Worm (Caenorhabditis elegans) whole organism, late embryonic: Measurements from ENCODE around the gene paa-1.

Experiments
- C08G9.2 ChIP-seq: sonication (generic microtip); optimal IDR thresholded peaks from 2 replicates; lab custom pipeline; 2016; ENCODE audit warnings: mild to moderate bottlenecking, missing genetic modification characterization, moderate library complexity, missing compliant biosample characterization
- ahr-1 ChIP-seq: sonication (generic microtip); optimal IDR thresholded peaks from 2 replicates; lab custom pipeline; 2016; ENCODE audit warnings: missing genetic modification characterization, missing compliant biosample characterization
- ceh-14 ChIP-seq: sonication (generic microtip); optimal IDR thresholded peaks from 2 replicates; lab custom pipeline; 2016; ENCODE audit warnings: missing genotype, missing genetic modification characterization, missing compliant biosample characterization
- ceh-18 ChIP-seq: sonication (generic microtip); optimal IDR thresholded peaks from 2 replicates; lab custom pipeline; 2016; ENCODE audit warnings: missing genetic modification characterization, missing compliant biosample characterization
- ceh-24 ChIP-seq: sonication (generic microtip); optimal IDR thresholded peaks from 2 replicates; lab custom pipeline; 2016; ENCODE audit warnings: mild to moderate bottlenecking, missing genetic modification characterization, missing compliant biosample characterization
- ceh-31 ChIP-seq: sonication (generic microtip); optimal IDR thresholded peaks from 2 replicates; lab custom pipeline; 2016; ENCODE audit warnings: missing genetic modification characterization, missing compliant biosample characterization
- ceh-34 ChIP-seq: sonication (generic microtip); optimal IDR thresholded peaks from 2 replicates; lab custom pipeline; 2016; ENCODE audit warnings: mild to moderate bottlenecking, missing genetic modification characterization, missing compliant biosample characterization
- ceh-48 ChIP-seq: sonication (generic microtip); optimal IDR thresholded peaks from 2 replicates; lab custom pipeline; 2016; ENCODE audit warnings: missing genetic modification characterization, inconsistent platforms, missing compliant biosample characterization
- ceh-6 ChIP-seq: fragments of 200-800 bp; sonication (Bioruptor generic); optimal IDR thresholded peaks from 2 replicates; lab custom pipeline; 2018; ENCODE audit warnings: mild to moderate bottlenecking, missing genetic modification characterization, missing compliant biosample characterization
- ceh-9 ChIP-seq: sonication (generic microtip); optimal IDR thresholded peaks from 2 replicates; lab custom pipeline; 2016; ENCODE audit warnings: mild to moderate bottlenecking, missing genetic modification characterization, inconsistent platforms, missing compliant biosample characterization
- elt-2 ChIP-seq: sonication (generic microtip); optimal IDR thresholded peaks from 2 replicates; lab custom pipeline; 2016; ENCODE audit warnings: missing genetic modification reagents, missing genetic modification characterization, missing compliant biosample characterization
- elt-4 ChIP-seq: sonication (generic microtip); optimal IDR thresholded peaks from 2 replicates; lab custom pipeline; 2016; ENCODE audit warnings: missing genetic modification characterization, missing compliant biosample characterization
- ets-4 ChIP-seq: sonication (generic microtip); optimal IDR thresholded peaks from 2 replicates; lab custom pipeline; 2016; ENCODE audit warnings: missing genetic modification characterization, missing compliant biosample characterization
- eyg-1 ChIP-seq: sonication (generic microtip); optimal IDR thresholded peaks from 2 replicates; lab custom pipeline; 2016; ENCODE audit warnings: missing genotype, missing genetic modification characterization, missing compliant biosample characterization
- lim-6 ChIP-seq: sonication (generic microtip); optimal IDR thresholded peaks from 2 replicates; lab custom pipeline; 2016; ENCODE audit warnings: missing genetic modification characterization, missing compliant biosample characterization
- madf-2 ChIP-seq: sonication (generic microtip); optimal IDR thresholded peaks from 2 replicates; lab custom pipeline; 2017; ENCODE audit warnings: missing genetic modification characterization, missing compliant biosample characterization
- nfya-1 ChIP-seq: sonication (generic microtip); optimal IDR thresholded peaks from 2 replicates; lab custom pipeline; 2017; ENCODE audit warnings: missing genetic modification characterization, mild to moderate bottlenecking, missing compliant biosample characterization, antibody characterized with exemption, moderate library complexity
- pax-1 ChIP-seq: fragments of 150-350 bp; optimal IDR thresholded peaks from 2 replicates; lab custom pipeline; 2014; ENCODE audit warnings: missing biosample characterization, missing genetic modification characterization
- pha-2 ChIP-seq: sonication (generic microtip); optimal IDR thresholded peaks from 2 replicates; lab custom pipeline; 2017; ENCODE audit warnings: mild to moderate bottlenecking, missing genetic modification characterization, missing compliant biosample characterization
- pqm-1 ChIP-seq: sonication (generic microtip); optimal IDR thresholded peaks from 2 replicates; lab custom pipeline; 2016; ENCODE audit warnings: missing genetic modification characterization, missing compliant biosample characterization
- rnt-1 ChIP-seq: sonication (generic microtip); optimal IDR thresholded peaks from 2 replicates; lab custom pipeline; 2016; ENCODE audit warnings: missing genetic modification characterization, missing compliant biosample characterization
- sox-4 ChIP-seq: sonication (generic microtip); optimal IDR thresholded peaks from 2 replicates; lab custom pipeline; 2017; ENCODE audit warnings: mild to moderate bottlenecking, missing genetic modification characterization, inconsistent platforms, missing compliant biosample characterization
- syd-9 ChIP-seq: sonication (generic microtip); optimal IDR thresholded peaks from 2 replicates; lab custom pipeline; 2016; ENCODE audit warnings: mild to moderate bottlenecking, missing genetic modification characterization, moderate library complexity, missing compliant biosample characterization
- tbx-2 ChIP-seq: sonication (generic microtip); optimal IDR thresholded peaks from 2 replicates; lab custom pipeline; 2016; ENCODE audit warnings: missing genetic modification characterization, missing compliant biosample characterization
- unc-42 ChIP-seq: sonication (generic microtip); optimal IDR thresholded peaks from 2 replicates; lab custom pipeline; 2016; ENCODE audit warnings: missing genotype, missing genetic modification characterization, missing compliant biosample characterization
- unc-55 ChIP-seq: sonication (generic microtip); optimal IDR thresholded peaks from 2 replicates; lab custom pipeline; 2017; ENCODE audit warnings: missing biosample characterization, missing genetic modification reagents, missing genetic modification characterization
- unc-86 ChIP-seq: sonication (generic microtip); optimal IDR thresholded peaks from 2 replicates; lab custom pipeline; 2016; ENCODE audit warnings: missing genetic modification characterization, missing compliant biosample characterization
- ztf-16 ChIP-seq: sonication (generic microtip); optimal IDR thresholded peaks from 2 replicates; lab custom pipeline; 2017; ENCODE audit warnings: missing genetic modification characterization, missing compliant biosample characterization

The paa-1 gene

DNA sequence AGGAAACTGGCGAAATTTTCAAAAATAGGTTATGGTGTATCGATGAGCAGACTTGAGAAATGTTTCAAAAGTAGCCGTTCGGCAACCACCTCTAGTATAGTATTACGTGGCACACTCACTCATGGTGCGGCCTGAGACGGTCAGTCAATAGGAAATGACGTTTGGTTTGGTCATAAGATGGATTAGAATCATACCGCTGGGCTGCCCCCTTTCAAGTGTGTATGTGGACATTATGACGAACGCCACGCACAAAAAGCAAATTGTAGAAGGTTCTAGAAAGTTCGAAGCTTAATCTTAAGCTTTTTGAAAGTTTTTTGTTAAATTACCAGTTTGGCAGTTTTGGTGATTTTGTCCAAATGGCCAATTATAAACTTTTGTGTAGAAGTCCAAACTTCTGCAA is 26.2 kb upstream of the paa-1 start:
- peak; percentile 80 for TF ChIP-seq pax-1 (tag; lab: Kevin White, UChicago)
- TF ChIP-seq unc-86 (tag; lab: Kevin White, UChicago): no peak

DNA sequence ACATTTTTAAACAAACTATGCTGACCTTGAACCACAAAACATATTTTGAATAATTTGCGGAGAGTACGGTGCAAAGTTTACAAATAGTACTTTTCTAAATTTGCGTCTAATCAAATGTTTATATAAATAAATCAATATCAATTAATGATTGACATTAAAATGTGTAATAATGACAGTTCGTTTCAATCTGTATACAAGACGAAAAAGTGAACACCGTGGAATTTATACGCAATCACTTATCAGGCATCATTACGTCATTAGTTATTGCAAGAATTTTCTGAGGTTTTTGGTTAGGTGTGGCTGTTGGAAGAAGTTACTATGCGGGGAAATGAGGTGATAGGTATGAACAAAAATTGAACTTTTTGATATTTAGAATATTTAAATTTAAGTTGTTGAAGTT is 23.4 kb upstream of the paa-1 start:
- TF ChIP-seq elt-2: no peak
- no peak for TF ChIP-seq rnt-1
- no peak for TF ChIP-seq pha-2 (tag; lab: Kevin White, UChicago)
- TF ChIP-seq elt-4 (tag; lab: Kevin White, UChicago): no peak
- TF ChIP-seq ceh-48 (tag; lab: Kevin White, UChicago): no peak
- no peak for TF ChIP-seq C08G9.2
- no peak for TF ChIP-seq ceh-9
- TF ChIP-seq lim-6: no peak
- no peak for TF ChIP-seq syd-9

DNA sequence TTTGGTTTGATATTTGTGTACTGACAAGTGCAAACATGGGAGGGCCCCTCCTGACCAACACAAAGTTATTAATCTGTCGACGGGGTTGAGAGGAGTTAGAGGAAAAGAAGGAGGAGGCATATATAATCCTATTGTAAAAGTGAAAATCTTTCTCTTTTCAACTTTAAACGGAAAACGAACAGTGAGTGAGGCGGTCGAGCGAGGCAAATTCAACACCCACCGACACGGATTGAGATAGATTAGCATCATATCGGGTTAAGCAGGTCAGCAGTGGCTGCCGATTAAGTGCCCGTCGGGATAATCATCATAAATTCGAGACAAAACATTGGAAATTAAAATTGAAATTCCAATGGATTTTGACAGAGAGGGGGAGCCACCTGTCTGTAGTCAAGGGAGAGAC is 14.2 kb upstream of the paa-1 start:
- TF ChIP-seq pax-1 (tag; lab: Kevin White, UChicago) (no peak), tbx-2 (tag; lab: Kevin White, UChicago) (peak; percentile 11), ets-4 (no peak)

DNA sequence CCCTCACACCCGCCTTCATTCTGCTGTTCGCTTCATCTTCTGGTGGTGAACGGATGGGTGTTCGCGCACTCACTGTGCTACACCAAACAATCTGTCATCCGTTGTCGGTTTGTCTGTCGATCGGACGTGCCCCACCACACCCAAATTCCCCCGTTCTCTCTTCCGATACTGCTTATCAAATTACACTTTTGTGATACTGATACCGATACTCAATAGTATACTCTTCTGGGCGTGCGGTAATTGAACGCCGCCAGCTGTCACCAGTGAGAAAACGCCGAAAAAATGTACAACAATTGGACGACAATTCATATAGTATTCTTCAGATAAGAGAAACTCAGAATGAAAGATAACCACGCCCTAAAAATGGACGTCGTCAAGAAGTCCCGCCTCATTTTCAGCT is 12.5 kb upstream of the paa-1 start:
- TF ChIP-seq elt-2: peak; percentile 13
- peak; percentile 26 for TF ChIP-seq unc-55 (GFP tag; lab: Kevin White, UChicago)
- TF ChIP-seq ceh-34 (tag; lab: Kevin White, UChicago): peak; percentile 51
- no peak for TF ChIP-seq ztf-16 (tag; lab: Kevin White, UChicago)

DNA sequence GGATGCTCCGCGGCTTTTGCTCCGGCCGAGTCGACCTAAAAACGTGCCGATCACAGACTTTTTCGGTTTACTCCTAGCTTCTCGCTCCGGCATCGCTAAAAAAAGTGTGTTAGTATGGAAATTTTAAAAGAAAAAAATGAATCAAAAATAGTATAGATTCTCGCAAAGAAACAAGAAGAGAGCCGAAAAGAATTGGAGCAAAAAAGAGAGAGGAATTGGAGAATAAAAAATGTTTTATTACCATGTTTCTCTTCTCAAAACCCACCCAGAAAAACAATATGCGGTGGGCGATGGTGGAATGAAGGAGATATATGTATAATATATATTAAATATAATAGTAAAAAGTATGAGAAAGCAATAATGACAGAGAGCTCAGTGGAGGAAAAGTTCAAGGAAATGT is 10.0 kb upstream of the paa-1 start, which contains the start of gene W03A5.6:
TSS of gene W03A5.6 (minus strand) at position 101 of the 400 bp plus-strand sequence.
- TF ChIP-seq ceh-9 (no peak), eyg-1 (tag; lab: Kevin White, UChicago) (no peak), ceh-6 (GFP tag; lab: Kevin White, UChicago) (no peak), ceh-24 (no peak)

DNA sequence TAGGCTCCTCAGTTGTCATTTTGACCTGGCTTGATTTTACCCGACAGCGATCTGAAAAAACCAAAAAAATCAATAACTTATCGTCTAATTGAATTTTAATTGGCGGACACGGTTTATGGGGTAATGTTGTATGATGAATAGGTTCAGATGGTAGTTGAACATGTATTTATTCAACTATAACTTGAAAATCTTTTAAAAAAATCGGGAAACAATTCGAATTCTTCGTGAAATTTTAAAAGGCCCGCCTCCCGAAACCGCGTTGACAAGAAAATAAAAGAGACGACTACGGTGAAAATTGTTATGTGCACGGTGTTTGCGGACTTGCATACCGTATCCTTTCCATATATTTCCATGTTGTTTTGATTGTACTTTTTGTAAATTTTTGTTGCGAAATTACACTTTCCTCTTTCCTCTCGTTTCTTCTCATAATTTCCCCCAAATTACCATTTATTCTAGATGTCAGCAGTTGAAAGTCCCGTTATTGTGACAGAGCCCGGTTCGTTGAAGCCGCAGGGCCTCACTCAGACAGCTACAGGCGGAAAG is 7.7 kb upstream of the paa-1 start, which contains the start of the genes T24G10.2 and disl-2:
TSS of gene T24G10.2 (minus strand) at position 51 of the 543 bp plus-strand sequence.
TSS of gene disl-2 (plus strand) at position 457 of the 543 bp plus-strand sequence.
- peak; percentile 30 for TF ChIP-seq ceh-31 (tag; lab: Kevin White, UChicago)
- TF ChIP-seq nfya-1 (tag; lab: Kevin White, UChicago): peak; percentile 62
- peak; percentile 4 for TF ChIP-seq ceh-18
- TF ChIP-seq pqm-1: no peak

DNA sequence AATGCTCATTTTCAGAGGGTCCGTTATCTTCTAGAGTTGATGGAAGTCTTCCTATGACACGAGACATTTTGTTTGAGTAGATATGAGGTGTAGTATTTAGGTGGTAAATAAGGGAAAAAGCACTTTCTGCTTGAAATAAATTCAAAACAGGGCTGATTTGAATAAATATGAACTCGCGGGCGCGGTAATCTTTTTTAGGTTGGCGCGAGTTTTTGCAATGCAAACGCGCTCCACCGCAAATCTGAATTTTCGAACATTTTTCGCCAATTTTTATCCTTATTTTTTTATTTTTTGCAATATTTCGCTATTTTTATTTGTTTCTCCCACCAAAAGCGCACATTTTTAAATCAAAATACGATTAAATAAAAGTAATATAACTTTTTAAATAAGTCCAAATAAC is 2.4 kb upstream of the paa-1 start, which contains the start of gene skpt-1:
TSS of gene skpt-1 (minus strand) at position 219 of the 400 bp plus-strand sequence.
- TF ChIP-seq madf-2 (tag; lab: Kevin White, UChicago) (no peak), nfya-1 (tag; lab: Kevin White, UChicago) (peak; percentile 8), tbx-2 (tag; lab: Kevin White, UChicago) (peak; percentile 9), ceh-14 (tag; lab: Kevin White, UChicago) (no peak), lim-6 (no peak), unc-42 (peak; percentile 2), sox-4 (tag; lab: Kevin White, UChicago) (no peak), ztf-16 (tag; lab: Kevin White, UChicago) (no peak), ceh-34 (tag; lab: Kevin White, UChicago) (no peak), ceh-18 (no peak), ahr-1 (tag; lab: Kevin White, UChicago) (no peak), elt-2 (peak; percentile 4)
- TF ChIP-seq, all 69 proteins: peak for 4
